Worm (Caenorhabditis elegans) whole organism, L4 larva: ENCODE measurements around the gene T25B6.6.

ENCODE experiments used
- R02D3.7 ChIP-seq: fragments of 150-350 bp; sonication (generic microtip); optimal IDR thresholded peaks from 3 replicates; lab custom pipeline; 2014; ENCODE audit warnings: missing biosample characterization, missing genetic modification characterization
- ceh-82 ChIP-seq: sonication (generic microtip); optimal IDR thresholded peaks from 2 replicates; lab custom pipeline; 2017; ENCODE audit warnings: missing biosample characterization, missing genetic modification characterization
- lir-3 ChIP-seq: sonication (generic microtip); optimal IDR thresholded peaks from 2 replicates; lab custom pipeline; 2016; ENCODE audit warnings: mild to moderate bottlenecking, missing genetic modification characterization, missing compliant biosample characterization

DNA sequence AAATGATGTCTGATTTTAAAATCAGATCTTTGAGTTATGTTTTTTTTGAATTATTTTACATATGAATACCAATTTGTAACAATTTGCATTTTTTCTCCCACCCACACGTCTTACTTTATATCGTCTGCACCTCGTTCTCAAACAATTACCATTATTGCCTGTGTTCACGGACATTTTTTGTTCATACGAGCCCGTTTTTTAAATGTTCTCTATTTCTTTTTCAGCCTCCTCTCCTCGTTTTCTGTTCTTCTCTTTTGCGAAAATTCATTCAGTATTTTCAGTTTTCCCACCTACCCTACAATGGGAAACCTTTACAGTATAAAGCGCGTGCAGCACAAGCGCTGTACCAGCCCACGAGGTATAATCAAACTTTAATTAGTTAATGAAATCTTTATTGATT is 23.2 kb upstream of the T25B6.6 start, which contains the start of gene prdm-14:
- TF ChIP-seq ceh-82 = no peak
- TF ChIP-seq lir-3 (tag; lab: Kevin White, UChicago) = no peak
- TF ChIP-seq R02D3.7 (tag; lab: Kevin White, UChicago) = no peak
